Worm (Caenorhabditis elegans) whole organism, young adult: Measurements from ENCODE around the gene snu-23.
A peak's percentile ranks its signal among the peaks of the same experiment; 100 is the strongest.

Experiments
- C06A6.2 ChIP-seq: fragments of 200-800 bp; sonication (Bioruptor generic); conservative IDR thresholded peaks from 2 replicates; pipeline ENCODE4 v1.3.6; 2022; ENCODE audit warnings: missing genetic modification characterization, missing compliant biosample characterization
- F52B5.7 ChIP-seq: sonication (generic microtip); optimal IDR thresholded peaks from 2 replicates; lab custom pipeline; 2016; ENCODE audit warnings: mild to moderate bottlenecking, missing genetic modification characterization, missing compliant biosample characterization
- K12H6.12 ChIP-seq: fragments of 200-800 bp; sonication (Bioruptor generic); optimal IDR thresholded peaks from 2 replicates; lab custom pipeline; 2018; ENCODE audit warnings: mild to moderate bottlenecking, missing genetic modification characterization, missing compliant biosample characterization
- Y53G8AR.9 ChIP-seq: fragments of 200-800 bp; sonication (Bioruptor generic); conservative IDR thresholded peaks from 2 replicates; pipeline ENCODE4 v1.3.6; 2022; ENCODE audit warnings: missing genetic modification reagents, missing genetic modification characterization, missing compliant biosample characterization
- ama-1 ChIP-seq, 3 experiments: fragments of 150-350 bp in 1 of 3; sonication (generic microtip) in 2 of 3; optimal IDR thresholded peaks; 2 replicates each; lab custom pipeline; 2014 to 2018; ENCODE audit warnings: missing biosample characterization in 2 of 3, missing genetic modification characterization in 2 of 3, missing genetic modification reagents in 2 of 3
- atf-7 ChIP-seq: sonication (generic microtip); optimal IDR thresholded peaks from 2 replicates; lab custom pipeline; 2017; ENCODE audit warnings: mild to moderate bottlenecking, missing genetic modification characterization, missing compliant biosample characterization
- attf-3 ChIP-seq: fragments of 200-800 bp; sonication (Bioruptor generic); conservative IDR thresholded peaks from 2 replicates; pipeline ENCODE4 v1.3.6; 2022; ENCODE audit warnings: missing genetic modification reagents, missing genetic modification characterization, missing compliant biosample characterization
- attf-5 ChIP-seq: fragments of 200-800 bp; sonication (Bioruptor generic); optimal IDR thresholded peaks from 2 replicates; lab custom pipeline; 2018; ENCODE audit warnings: mild to moderate bottlenecking, missing genetic modification characterization, missing compliant biosample characterization
- cebp-1 ChIP-seq, 2 experiments: fragments of 200-800 bp in 1 of 2; sonication (Bioruptor generic) in 1 of 2; sonication (generic microtip) in 1 of 2; IDR thresholded peaks in 1 of 2; optimal IDR thresholded peaks in 1 of 2; 2 replicates each; pipeline versions ENCODE4 v1.3.6 to Lab custom; 2017 to 2022; ENCODE audit warnings: missing compliant biosample characterization in 2 of 2, missing genetic modification characterization in 2 of 2, mild to moderate bottlenecking in 1 of 2, missing genetic modification reagents in 1 of 2, moderate library complexity in 1 of 2
- ceh-27 ChIP-seq: fragments of 200-800 bp; sonication (Bioruptor generic); optimal IDR thresholded peaks from 2 replicates; lab custom pipeline; 2018; ENCODE audit warnings: mild to moderate bottlenecking, missing genetic modification characterization, moderate library complexity, missing compliant biosample characterization
- dox-1 ChIP-seq: fragments of 200-800 bp; sonication (Bioruptor generic); IDR thresholded peaks from 2 replicates; pipeline ENCODE4 v1.3.6; 2022; ENCODE audit warnings: missing genetic modification reagents, missing genetic modification characterization, missing compliant biosample characterization
- dpff-1 ChIP-seq: sonication (generic microtip); optimal IDR thresholded peaks from 2 replicates; lab custom pipeline; 2017; ENCODE audit warnings: mild to moderate bottlenecking, missing genetic modification characterization, missing compliant biosample characterization
- egl-18 ChIP-seq: fragments of 200-800 bp; sonication (Bioruptor generic); IDR thresholded peaks from 2 replicates; pipeline ENCODE4 v1.3.6; 2022; ENCODE audit warnings: missing genetic modification reagents, missing genetic modification characterization, missing compliant biosample characterization
- egl-44 ChIP-seq: fragments of 200-800 bp; sonication (Bioruptor generic); IDR thresholded peaks from 2 replicates; pipeline ENCODE4 v1.3.6; 2022; ENCODE audit warnings: missing genetic modification reagents, missing genetic modification characterization, missing compliant biosample characterization
- ekl-4 ChIP-seq: fragments of 200-800 bp; sonication (Bioruptor generic); IDR thresholded peaks from 2 replicates; pipeline ENCODE4 v1.3.6; 2022; ENCODE audit warnings: missing genetic modification reagents, missing genetic modification characterization, missing compliant biosample characterization
- hmg-1.2 ChIP-seq: fragments of 200-800 bp; sonication (Bioruptor generic); IDR thresholded peaks from 2 replicates; pipeline ENCODE4 v1.3.6; 2022; ENCODE audit warnings: missing genetic modification reagents, missing genetic modification characterization, missing compliant biosample characterization
- hsf-1 ChIP-seq: fragments of 200-800 bp; sonication (Bioruptor generic); IDR thresholded peaks from 2 replicates; pipeline ENCODE4 v1.3.6; 2022; ENCODE audit warnings: missing genetic modification reagents, missing genetic modification characterization, missing compliant biosample characterization
- lin-26 ChIP-seq: fragments of 200-800 bp; sonication (Bioruptor generic); IDR thresholded peaks from 2 replicates; pipeline ENCODE4 v1.3.6; 2022; ENCODE audit warnings: missing genetic modification reagents, missing genetic modification characterization, missing compliant biosample characterization
- lin-35 ChIP-seq, 3 experiments: fragments of 150-350 bp in 2 of 3; sonication (generic microtip) in 1 of 3; optimal IDR thresholded peaks; 2 replicates each; lab custom pipeline; 2014 to 2018; ENCODE audit warnings: missing biosample characterization in 3 of 3, missing genetic modification characterization in 3 of 3, missing genetic modification reagents in 3 of 3
- lin-40 ChIP-seq: sonication (generic microtip); optimal IDR thresholded peaks from 2 replicates; lab custom pipeline; 2016; ENCODE audit warnings: missing genetic modification characterization, mild to moderate bottlenecking, missing compliant biosample characterization, missing genotype, missing genetic modification reagents
- lsy-27 ChIP-seq: sonication (generic microtip); optimal IDR thresholded peaks from 2 replicates; lab custom pipeline; 2017; ENCODE audit warnings: missing genetic modification characterization, mild to moderate bottlenecking, missing compliant biosample characterization, antibody characterized with exemption, missing genotype, borderline replicate concordance; ENCODE audit not compliant: insufficient read depth
- nfyb-1 ChIP-seq: fragments of 200-800 bp; sonication (Bioruptor generic); IDR thresholded peaks from 2 replicates; pipeline ENCODE4 v1.3.6; 2022; ENCODE audit warnings: missing genetic modification reagents, missing genetic modification characterization, missing compliant biosample characterization
- nhr-27 ChIP-seq: fragments of 200-800 bp; sonication (Bioruptor generic); optimal IDR thresholded peaks from 2 replicates; lab custom pipeline; 2018; ENCODE audit warnings: mild to moderate bottlenecking, missing genetic modification characterization, moderate library complexity, missing compliant biosample characterization
- nhr-80 ChIP-seq: sonication (generic microtip); optimal IDR thresholded peaks from 2 replicates; lab custom pipeline; 2016; ENCODE audit warnings: missing genetic modification characterization, missing compliant biosample characterization
- rcor-1 ChIP-seq: fragments of 200-800 bp; sonication (Bioruptor generic); IDR thresholded peaks from 2 replicates; pipeline ENCODE4 v1.3.6; 2022; ENCODE audit warnings: missing genetic modification reagents, missing genetic modification characterization, missing compliant biosample characterization
- somi-1 ChIP-seq: fragments of 200-800 bp; sonication (Bioruptor generic); optimal IDR thresholded peaks from 2 replicates; lab custom pipeline; 2018; ENCODE audit warnings: mild to moderate bottlenecking, missing genetic modification characterization, missing compliant biosample characterization
- sptf-2 ChIP-seq: fragments of 200-800 bp; sonication (Bioruptor generic); optimal IDR thresholded peaks from 2 replicates; lab custom pipeline; 2018; ENCODE audit warnings: mild to moderate bottlenecking, missing genetic modification characterization, missing compliant biosample characterization
- zfh-2 ChIP-seq: fragments of 200-800 bp; sonication (Bioruptor generic); conservative IDR thresholded peaks from 2 replicates; pipeline ENCODE4 v1.3.6; 2022; ENCODE audit warnings: missing genetic modification reagents, missing genetic modification characterization, missing compliant biosample characterization

Gene snu-23

ce11 chrIII:7725483-7726250 is 44.3 kb downstream of the snu-23 start:
- TF ChIP-seq ekl-4 (GFP tag; lab: Robert Waterston, UW) (0 out of 2 replicates have a peak, but pooled peaks have one; percentile 45), lsy-27 (no peak), zfh-2 (GFP tag; lab: Robert Waterston, UW) (peak; percentile 39; the same call in 1 of the 2 replicates), cebp-1 (GFP tag; IDR thresholded peaks at IDR 0.05; lab: Robert Waterston, UW) (no peak), cebp-1 (tag; optimal IDR thresholded peaks at IDR 0.05; lab: Kevin White, UChicago) (peak; percentile 8), nfyb-1 (peak; percentile 27; the same call in 1 of the 2 replicates), ceh-27 (GFP tag; lab: Kevin White, UChicago) (peak; percentile 27), nhr-80 (tag; lab: Kevin White, UChicago) (no peak), ama-1 (optimal IDR thresholded peaks at IDR 0.05; lab: Kevin White, UChicago) (no peak), ama-1 (GFP tag; optimal IDR thresholded peaks at IDR 0.05; lab: Kevin White, UChicago) (peak in 1 of 2 experiments; percentile 33), lin-35 (GFP tag; optimal IDR thresholded peaks at IDR 0.05; lab: Kevin White, UChicago) (peak in 1 of 3 experiments; percentile 37), attf-3 (GFP tag; lab: Robert Waterston, UW) (no peak), dox-1 (GFP tag; lab: Robert Waterston, UW) (peak; percentile 36; the same call in 1 of the 2 replicates), K12H6.12 (tag; lab: Kevin White, UChicago) (peak; percentile 16), hmg-1.2 (GFP tag; lab: Robert Waterston, UW) (peak; percentile 5; the same call in 1 of the 2 replicates)

- peak; percentile 36; the same call in 1 of the 2 replicates for TF ChIP-seq cebp-1 (GFP tag; IDR thresholded peaks at IDR 0.05; lab: Robert Waterston, UW)
- TF ChIP-seq cebp-1 (tag; optimal IDR thresholded peaks at IDR 0.05; lab: Kevin White, UChicago), result peak; percentile 93
- TF ChIP-seq K12H6.12 (tag; lab: Kevin White, UChicago), result peak; percentile 58
- TF ChIP-seq somi-1 (GFP tag; lab: Kevin White, UChicago), result peak; percentile 10
- TF ChIP-seq sptf-2 (GFP tag; lab: Kevin White, UChicago), result no peak
- TF ChIP-seq nhr-27 (tag; lab: Kevin White, UChicago), result no peak
Observed at ce11 chrIII:7724433-7724832, 45.5 kb downstream of the snu-23 start.

- TF ChIP-seq Y53G8AR.9 (GFP tag; lab: Robert Waterston, UW) (peak; percentile 48), C06A6.2 (GFP tag; lab: Robert Waterston, UW) (no peak), attf-5 (GFP tag; lab: Kevin White, UChicago) (peak; percentile 10), dpff-1 (tag; lab: Kevin White, UChicago) (no peak), somi-1 (GFP tag; lab: Kevin White, UChicago) (peak; percentile 16), ama-1 (optimal IDR thresholded peaks at IDR 0.05; lab: Kevin White, UChicago) (peak; percentile 27), ama-1 (GFP tag; optimal IDR thresholded peaks at IDR 0.05; lab: Kevin White, UChicago) (no peak), hmg-1.2 (GFP tag; lab: Robert Waterston, UW) (peak; percentile 27; the same call in 1 of the 2 replicates), rcor-1 (GFP tag; lab: Robert Waterston, UW) (0 out of 2 replicates have a peak, but pooled peaks have one; percentile 22), egl-44 (GFP tag; lab: Robert Waterston, UW) (no peak), K12H6.12 (tag; lab: Kevin White, UChicago) (peak; percentile 57), lin-40 (peak; percentile 66), lin-26 (GFP tag; lab: Robert Waterston, UW) (peak; percentile 32; the same call in 1 of the 2 replicates), ceh-27 (GFP tag; lab: Kevin White, UChicago) (peak; percentile 30)
Observed at ce11 chrIII:7723412-7724068, 46.4 kb downstream of the snu-23 start.

ce11 chrIII:7722999-7723398 is 46.9 kb downstream of the snu-23 start:
- TF ChIP-seq hsf-1 (GFP tag; lab: Robert Waterston, UW) (peak; percentile 49; the same call in 1 of the 2 replicates), F52B5.7 (tag; lab: Kevin White, UChicago) (no peak), ceh-27 (GFP tag; lab: Kevin White, UChicago) (peak; percentile 16), egl-18 (GFP tag; lab: Robert Waterston, UW) (no peak), atf-7 (peak; percentile 14)
